Fruit fly (Drosophila melanogaster): Measurements from ENCODE around the gene CG31076.

dm6 chr3R:27023117-27023516 lies 33.5 kb upstream of the CG31076 start, which contains the start of gene CG6277:
- no peak for TF ChIP-seq CrebA (GFP tag; optimal IDR thresholded peaks at IDR 0.05; ENCODE audit: borderline replicate concordance)
- no peak for TF ChIP-seq psq (GFP tag; optimal IDR thresholded peaks at IDR 0.05)
- TF ChIP-seq pan (optimal IDR thresholded peaks at IDR 0.05) = no peak
- no peak for TF ChIP-seq foxo (GFP tag; optimal IDR thresholded peaks at IDR 0.05)
- TF ChIP-seq Rel (GFP tag; optimal IDR thresholded peaks at IDR 0.05) = no peak
- no peak for TF ChIP-seq Rel (tag; optimal IDR thresholded peaks at IDR 0.05)
- no peak for TF ChIP-seq CG32264 (GFP tag; optimal IDR thresholded peaks at IDR 0.05)
- no peak for TF ChIP-seq usp (GFP tag; optimal IDR thresholded peaks at IDR 0.05)
- TF ChIP-seq Dfd (GFP tag; optimal IDR thresholded peaks at IDR 0.05) = no peak
- no peak for TF ChIP-seq Myc (optimal IDR thresholded peaks at IDR 0.05)
- no peak for TF ChIP-seq lola (GFP tag; optimal IDR thresholded peaks at IDR 0.05)
- no peak for TF ChIP-seq Hr83 (GFP tag; optimal IDR thresholded peaks at IDR 0.05; ENCODE audit: poor library complexity, severe bottlenecking)
- TF ChIP-seq dl (GFP tag; optimal IDR thresholded peaks at IDR 0.05; ENCODE audit: insufficient read depth in 1 of 2, partially characterized antibody in 2 of 2) = no peak
- TF ChIP-seq CG9705 (GFP tag; optimal IDR thresholded peaks at IDR 0.05) = no peak
- no peak for TF ChIP-seq dsf (GFP tag; optimal IDR thresholded peaks at IDR 0.05; ENCODE audit: borderline replicate concordance)

All from whole organism, wandering third instar larva.